Worm (Caenorhabditis elegans): ENCODE measurements around the gene set-14.

DNA sequence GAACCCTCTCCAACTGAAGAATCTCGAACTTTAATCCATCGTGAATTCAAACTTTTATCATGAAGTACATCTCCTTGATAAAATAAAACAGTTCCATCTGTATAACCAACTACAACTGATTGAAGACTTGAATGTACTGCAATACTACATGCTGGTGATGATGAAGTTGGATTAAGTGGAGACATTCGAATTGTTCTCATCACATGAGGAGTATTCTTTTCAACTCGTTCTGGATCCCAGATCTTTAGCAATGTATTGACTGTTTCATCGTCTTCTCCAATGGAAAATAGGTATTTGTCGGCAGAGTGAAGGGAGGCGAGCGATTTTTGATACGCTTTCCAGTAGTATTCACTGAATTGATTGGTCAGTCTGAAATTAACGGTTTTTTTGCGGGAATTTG lies 3.5 kb downstream of the set-14 start:
- TF ChIP-seq ceh-16 (tag; optimal IDR thresholded peaks at IDR 0.05) (no peak), ceh-82 (tag; optimal IDR thresholded peaks at IDR 0.05) (no peak), jun-1 (tag; optimal IDR thresholded peaks at IDR 0.05) (no peak), nhr-76 (tag; optimal IDR thresholded peaks at IDR 0.05) (no peak), pha-4 (tag; optimal IDR thresholded peaks at IDR 0.05) (no peak), elt-1 (tag; optimal IDR thresholded peaks at IDR 0.05) (no peak), lin-39 (tag; optimal IDR thresholded peaks at IDR 0.05) (no peak), fkh-10 (GFP tag; optimal IDR thresholded peaks at IDR 0.05) (no peak)

Data from whole organism, L3 larva.